Worm (Caenorhabditis elegans) whole organism, mixed stage, embryonic: ENCODE results near the gene aexr-2.

Experiments
- bed-3 ChIP-seq: fragments of 200-800 bp; sonication (Bioruptor generic); optimal IDR thresholded peaks from 3 replicates; lab custom pipeline; 2018; ENCODE audit warnings: mild to moderate bottlenecking, missing genetic modification characterization, moderate library complexity, missing compliant biosample characterization
- ceh-39 ChIP-seq: fragments of 150-350 bp; optimal IDR thresholded peaks from 2 replicates; lab custom pipeline; 2014; ENCODE audit warnings: missing biosample characterization, missing genetic modification characterization
- ceh-43 ChIP-seq: fragments of 200-800 bp; sonication (Bioruptor generic); optimal IDR thresholded peaks from 2 replicates; lab custom pipeline; 2018; ENCODE audit warnings: mild to moderate bottlenecking, missing genetic modification characterization, moderate library complexity, missing compliant biosample characterization
- ces-1 ChIP-seq: fragments of 150-350 bp; optimal IDR thresholded peaks from 2 replicates; lab custom pipeline; 2014; ENCODE audit warnings: missing biosample characterization, missing genetic modification reagents, missing genetic modification characterization
- cnd-1 ChIP-seq: fragments of 200-800 bp; sonication (Bioruptor generic); optimal IDR thresholded peaks from 2 replicates; lab custom pipeline; 2018; ENCODE audit warnings: mild to moderate bottlenecking, missing genetic modification characterization, missing compliant biosample characterization
- drap-1 ChIP-seq: fragments of 200-800 bp; sonication (Bioruptor generic); optimal IDR thresholded peaks from 3 replicates; lab custom pipeline; 2018; ENCODE audit warnings: mild to moderate bottlenecking, missing genetic modification characterization, missing compliant biosample characterization
- elt-1 ChIP-seq: sonication (generic microtip); optimal IDR thresholded peaks from 2 replicates; lab custom pipeline; 2017; ENCODE audit warnings: missing genetic modification characterization, mild to moderate bottlenecking, missing compliant biosample characterization, antibody characterized with exemption, moderate library complexity, borderline replicate concordance; ENCODE audit not compliant: insufficient read depth
- elt-3 ChIP-seq: fragments of 150-350 bp; optimal IDR thresholded peaks from 2 replicates; lab custom pipeline; 2014; ENCODE audit warnings: missing biosample characterization, missing genetic modification characterization
- flh-1 ChIP-seq: fragments of 200-800 bp; sonication (Bioruptor generic); optimal IDR thresholded peaks from 2 replicates; lab custom pipeline; 2018; ENCODE audit warnings: mild to moderate bottlenecking, missing genetic modification characterization, moderate library complexity, missing compliant biosample characterization
- ham-2 ChIP-seq: fragments of 200-800 bp; sonication (Bioruptor generic); optimal IDR thresholded peaks from 2 replicates; lab custom pipeline; 2018; ENCODE audit warnings: mild to moderate bottlenecking, missing genetic modification characterization, missing compliant biosample characterization
- hlh-1 ChIP-seq: fragments of 150-350 bp; optimal IDR thresholded peaks from 2 replicates; lab custom pipeline; 2014; ENCODE audit warnings: missing biosample characterization, missing genetic modification reagents, missing genetic modification characterization
- lin-13 ChIP-seq: fragments of 150-350 bp; optimal IDR thresholded peaks from 2 replicates; lab custom pipeline; 2014; ENCODE audit warnings: missing biosample characterization, missing genetic modification characterization
- lin-32 ChIP-seq: fragments of 200-800 bp; sonication (Bioruptor generic); optimal IDR thresholded peaks from 2 replicates; lab custom pipeline; 2018; ENCODE audit warnings: mild to moderate bottlenecking, missing genetic modification characterization, missing compliant biosample characterization
- lsy-2 ChIP-seq: fragments of 150-350 bp; optimal IDR thresholded peaks from 2 replicates; lab custom pipeline; 2014; ENCODE audit warnings: missing biosample characterization, missing genetic modification characterization
- mab-5 ChIP-seq: fragments of 150-350 bp; optimal IDR thresholded peaks from 2 replicates; lab custom pipeline; 2014; ENCODE audit warnings: missing biosample characterization, missing genetic modification characterization
- mep-1 ChIP-seq: fragments of 150-350 bp; optimal IDR thresholded peaks from 2 replicates; lab custom pipeline; 2017; ENCODE audit warnings: missing biosample characterization, missing genetic modification reagents, missing genetic modification characterization, inconsistent platforms
- mls-2 ChIP-seq: sonication (generic microtip); optimal IDR thresholded peaks from 2 replicates; lab custom pipeline; 2016; ENCODE audit warnings: mild to moderate bottlenecking, missing genetic modification characterization, moderate library complexity, missing compliant biosample characterization
- nhr-12 ChIP-seq: fragments of 150-350 bp; optimal IDR thresholded peaks from 2 replicates; lab custom pipeline; 2014; ENCODE audit warnings: missing biosample characterization, missing genetic modification characterization
- nhr-2 ChIP-seq: fragments of 150-350 bp; optimal IDR thresholded peaks from 2 replicates; lab custom pipeline; 2014; ENCODE audit warnings: missing biosample characterization, missing genetic modification characterization
- nhr-28 ChIP-seq: fragments of 150-350 bp; optimal IDR thresholded peaks from 2 replicates; lab custom pipeline; 2014; ENCODE audit warnings: missing biosample characterization, missing genetic modification characterization
- nhr-76 ChIP-seq: sonication (generic microtip); optimal IDR thresholded peaks from 2 replicates; lab custom pipeline; 2017; ENCODE audit warnings: missing biosample characterization, missing genetic modification characterization
- sem-2 ChIP-seq: fragments of 200-800 bp; sonication (Bioruptor generic); optimal IDR thresholded peaks from 2 replicates; lab custom pipeline; 2018; ENCODE audit warnings: mild to moderate bottlenecking, missing genetic modification characterization, missing compliant biosample characterization
- snpc-4 ChIP-seq: fragments of 150-350 bp; optimal IDR thresholded peaks from 2 replicates; lab custom pipeline; 2014; ENCODE audit warnings: missing biosample characterization, missing genetic modification characterization
- sptf-1 ChIP-seq: sonication (generic microtip); optimal IDR thresholded peaks from 2 replicates; lab custom pipeline; 2017; ENCODE audit warnings: mild to moderate bottlenecking, missing genetic modification characterization, moderate library complexity, missing compliant biosample characterization
- tbx-8 ChIP-seq: fragments of 200-800 bp; sonication (Bioruptor generic); optimal IDR thresholded peaks from 2 replicates; lab custom pipeline; 2018; ENCODE audit warnings: mild to moderate bottlenecking, missing genetic modification characterization, moderate library complexity, missing compliant biosample characterization
- unc-120 ChIP-seq: sonication (generic microtip); optimal IDR thresholded peaks from 2 replicates; lab custom pipeline; 2017; ENCODE audit warnings: missing genetic modification characterization, missing compliant biosample characterization; ENCODE audit not compliant: poor library complexity, severe bottlenecking
- unc-39 ChIP-seq: fragments of 150-350 bp; optimal IDR thresholded peaks from 2 replicates; lab custom pipeline; 2014; ENCODE audit warnings: missing biosample characterization, missing genetic modification characterization
- unc-62 ChIP-seq: fragments of 150-350 bp; optimal IDR thresholded peaks from 2 replicates; lab custom pipeline; 2014; ENCODE audit warnings: missing biosample characterization, missing genetic modification reagents, missing genetic modification characterization
- zip-8 ChIP-seq: fragments of 150-350 bp; optimal IDR thresholded peaks from 2 replicates; lab custom pipeline; 2014; ENCODE audit warnings: missing biosample characterization, missing genetic modification characterization
- ztf-11 ChIP-seq: fragments of 150-350 bp; optimal IDR thresholded peaks from 2 replicates; lab custom pipeline; 2014; ENCODE audit warnings: missing biosample characterization, missing genetic modification characterization

The aexr-2 gene

DNA sequence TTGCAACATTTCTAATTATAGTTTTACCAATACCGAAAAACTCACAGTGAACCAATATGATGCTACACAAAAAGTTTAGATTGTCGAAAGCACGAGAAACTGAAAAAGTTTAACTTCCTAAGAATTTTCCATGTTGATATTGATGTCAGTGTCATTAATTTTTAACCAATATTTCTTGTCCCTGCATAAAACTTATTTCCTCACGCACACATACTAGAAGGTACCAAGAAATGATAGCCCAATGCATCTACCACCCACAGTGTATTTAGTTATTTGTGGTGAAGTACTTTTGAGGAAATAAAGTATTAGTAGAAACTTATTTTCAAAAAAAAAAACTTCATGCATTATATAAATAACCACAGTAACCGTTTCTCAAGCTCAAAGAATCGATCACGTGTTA is at the start of gene aexr-2:
TSS of gene aexr-2 (minus strand) at position 101 of the 400 bp plus-strand sequence.
- no peak for TF ChIP-seq cnd-1 (tag; lab: Kevin White, UChicago)
- no peak for TF ChIP-seq lin-32
- no peak for TF ChIP-seq lsy-2 (tag; lab: Kevin White, UChicago)
- no peak for TF ChIP-seq lin-13 (tag; lab: Kevin White, UChicago)
- no peak for TF ChIP-seq mab-5 (tag; lab: Kevin White, UChicago)
- no peak for TF ChIP-seq nhr-28 (tag; lab: Kevin White, UChicago)
- no peak for TF ChIP-seq sptf-1 (tag; lab: Kevin White, UChicago)
- no peak for TF ChIP-seq flh-1
- TF ChIP-seq elt-3 (tag; lab: Kevin White, UChicago), result no peak
- no peak for TF ChIP-seq ztf-11 (tag; lab: Kevin White, UChicago)
- TF ChIP-seq nhr-12, result no peak
- TF ChIP-seq unc-39 (tag; lab: Kevin White, UChicago), result no peak
- TF ChIP-seq elt-1 (tag; lab: Kevin White, UChicago), result no peak
- no peak for TF ChIP-seq unc-62 (GFP tag; lab: Kevin White, UChicago)
- TF ChIP-seq nhr-2 (tag; lab: Kevin White, UChicago), result no peak
- TF ChIP-seq zip-8 (tag; lab: Kevin White, UChicago), result no peak
- TF ChIP-seq nhr-76, result no peak

DNA sequence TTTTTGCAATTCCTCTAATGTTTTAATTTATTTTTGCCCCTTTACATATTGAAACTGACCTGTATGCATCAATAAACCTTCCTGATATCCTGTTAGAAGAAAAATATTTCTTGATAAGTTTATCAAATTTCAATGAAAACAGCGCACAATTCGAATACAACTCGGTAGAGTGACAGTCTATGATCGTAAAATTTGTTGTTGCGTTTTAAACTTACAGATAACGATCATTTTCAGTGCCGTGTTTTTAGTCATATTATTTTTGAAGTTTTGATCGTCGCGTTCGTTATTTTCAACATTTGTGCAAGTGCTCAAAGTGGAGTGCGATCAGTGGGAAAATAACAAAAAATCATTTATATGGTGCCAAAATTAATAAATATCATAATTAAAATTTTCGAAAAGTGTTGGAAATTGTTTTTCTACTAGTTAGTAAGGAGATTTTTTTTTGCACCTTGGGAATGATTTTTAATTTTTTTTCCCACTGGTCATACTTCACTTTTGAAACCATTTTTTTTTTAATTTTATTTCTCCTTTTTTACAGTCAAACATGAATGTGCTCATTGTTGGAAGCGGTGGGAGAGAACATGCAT is 43.1 kb upstream of the aexr-2 start, which contains the start of gene F38B6.4:
TSS of gene F38B6.4 (plus strand) at position 537 of the 587 bp plus-strand sequence.
- no peak for TF ChIP-seq hlh-1 (tag; lab: Kevin White, UChicago)
- TF ChIP-seq sptf-1 (tag; lab: Kevin White, UChicago), result no peak
- TF ChIP-seq mls-2 (tag; lab: Kevin White, UChicago), result no peak
- TF ChIP-seq mep-1, result no peak
- TF ChIP-seq sem-2, result no peak
- no peak for TF ChIP-seq nhr-76
- TF ChIP-seq drap-1 (GFP tag; lab: Kevin White, UChicago), result no peak
- TF ChIP-seq lin-32, result no peak
- no peak for TF ChIP-seq ham-2 (GFP tag; lab: Kevin White, UChicago)

DNA sequence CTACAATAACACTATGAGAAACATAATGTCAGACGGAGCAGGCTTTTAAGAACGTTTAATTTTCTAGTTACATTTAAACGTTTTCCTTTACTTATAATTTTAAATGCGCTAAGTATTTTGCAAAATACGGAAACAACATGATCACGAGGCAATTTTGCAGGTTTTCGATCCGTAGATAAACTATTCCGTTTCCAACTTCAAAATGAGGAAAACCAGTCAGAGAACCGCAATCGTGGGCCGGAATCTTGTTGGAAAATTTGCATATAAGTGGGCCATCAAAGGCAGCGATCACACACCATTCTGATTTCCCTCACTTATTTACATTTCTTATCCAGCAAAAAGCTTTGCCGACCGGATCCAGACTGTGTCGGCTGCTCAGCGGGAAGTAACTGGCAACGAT is 41.2 kb upstream of the aexr-2 start, which contains the start of gene col-172:
TSS of gene col-172 (plus strand) at position 301 of the 400 bp plus-strand sequence.
- TF ChIP-seq lin-13 (tag; lab: Kevin White, UChicago) (no peak), bed-3 (GFP tag; lab: Kevin White, UChicago) (no peak), drap-1 (GFP tag; lab: Kevin White, UChicago) (no peak), nhr-28 (tag; lab: Kevin White, UChicago) (no peak)
- TF ChIP-seq, all 35 proteins: peak for 0

DNA sequence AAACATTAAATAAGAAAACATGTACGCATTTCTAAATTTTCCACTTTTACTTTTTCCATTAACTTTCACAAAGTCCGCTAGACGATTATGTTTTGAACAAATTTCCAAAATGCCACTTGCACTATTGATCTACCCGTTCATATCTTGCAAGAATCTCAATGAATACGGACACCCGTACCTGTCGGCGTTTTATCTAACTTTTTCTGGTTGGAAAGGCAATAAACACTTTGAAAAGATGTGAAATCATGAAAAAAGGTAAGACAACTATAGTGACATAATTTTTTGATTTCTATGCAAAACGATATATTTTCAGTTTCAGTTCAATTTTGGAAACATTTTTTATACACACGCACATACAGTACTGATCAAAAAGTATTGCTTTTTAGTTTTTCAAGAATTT is 40.4 kb upstream of the aexr-2 start:
- no peak for TF ChIP-seq ces-1 (GFP tag; lab: Kevin White, UChicago)
- TF ChIP-seq tbx-8, result no peak
- no peak for TF ChIP-seq bed-3 (GFP tag; lab: Kevin White, UChicago)
- no peak for TF ChIP-seq unc-120 (tag; lab: Kevin White, UChicago)
- no peak for TF ChIP-seq flh-1
- TF ChIP-seq drap-1 (GFP tag; lab: Kevin White, UChicago), result no peak

DNA sequence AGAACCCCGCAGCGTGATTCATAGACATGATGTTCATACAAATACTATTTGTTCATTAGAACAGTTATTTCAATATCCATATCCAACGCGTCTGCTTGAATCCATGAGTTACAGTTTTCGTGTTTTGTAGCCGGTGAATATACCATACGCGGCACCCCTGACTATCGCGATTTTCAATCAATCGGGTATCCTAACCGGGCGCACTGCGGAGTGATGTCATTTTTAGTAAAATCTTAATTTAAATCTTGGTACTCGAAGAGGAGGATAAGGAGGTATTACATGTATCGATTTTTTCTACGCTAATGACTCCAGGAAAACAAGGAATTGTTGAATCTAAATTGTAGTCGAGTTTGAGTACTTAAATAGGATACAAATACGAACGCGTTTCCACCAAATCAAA is 38.0 kb upstream of the aexr-2 start:
- TF ChIP-seq tbx-8, result no peak
- no peak for TF ChIP-seq nhr-12
- no peak for TF ChIP-seq ces-1 (GFP tag; lab: Kevin White, UChicago)
- no peak for TF ChIP-seq flh-1
- TF ChIP-seq elt-3 (tag; lab: Kevin White, UChicago), result no peak
- TF ChIP-seq snpc-4 (tag; lab: Kevin White, UChicago), result no peak

DNA sequence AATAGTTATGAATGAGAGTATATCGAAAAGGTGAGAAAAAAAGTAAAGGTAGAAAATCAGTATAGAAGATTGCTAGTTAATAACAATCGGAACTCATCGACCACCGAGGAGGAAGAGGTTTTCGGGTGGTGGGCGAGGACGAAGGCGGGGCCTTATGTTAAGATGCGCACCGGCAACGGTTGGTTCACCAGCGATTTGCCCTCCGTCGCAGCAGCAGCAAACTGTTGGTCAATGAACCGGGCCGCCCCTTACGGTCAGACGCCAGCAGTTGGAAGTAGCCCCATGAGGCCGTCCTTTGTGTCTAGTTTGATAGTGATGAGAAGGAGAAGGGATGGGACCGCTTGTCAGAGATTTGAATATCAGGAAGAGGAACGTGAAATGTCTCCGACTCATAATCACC is 37.6 kb upstream of the aexr-2 start, which contains the start of gene nhr-137:
TSS of gene nhr-137 (minus strand) at position 101 of the 400 bp plus-strand sequence.
- TF ChIP-seq nhr-76, result no peak
- no peak for TF ChIP-seq mep-1
- TF ChIP-seq mls-2 (tag; lab: Kevin White, UChicago), result no peak
- TF ChIP-seq nhr-12, result no peak
- no peak for TF ChIP-seq elt-3 (tag; lab: Kevin White, UChicago)
- TF ChIP-seq unc-120 (tag; lab: Kevin White, UChicago), result no peak
- TF ChIP-seq drap-1 (GFP tag; lab: Kevin White, UChicago), result no peak
- TF ChIP-seq ces-1 (GFP tag; lab: Kevin White, UChicago), result no peak
- no peak for TF ChIP-seq mab-5 (tag; lab: Kevin White, UChicago)
- no peak for TF ChIP-seq elt-1 (tag; lab: Kevin White, UChicago)
- no peak for TF ChIP-seq ceh-43
- no peak for TF ChIP-seq ceh-39
- no peak for TF ChIP-seq zip-8 (tag; lab: Kevin White, UChicago)
- TF ChIP-seq tbx-8, result no peak
- TF ChIP-seq snpc-4 (tag; lab: Kevin White, UChicago), result no peak
